Fruit fly (Drosophila melanogaster): ENCODE data around the gene Ref2.
A peak's percentile ranks its signal among the peaks of the same experiment; 100 is the strongest.

The Ref2 gene

dm6 chr2L:12641534-12641933 lies 4.6 kb downstream of the Ref2 start (continued):
- no peak for TF ChIP-seq btn (GFP tag; optimal IDR thresholded peaks at IDR 0.05)
- TF ChIP-seq lilli (GFP tag; optimal IDR thresholded peaks at IDR 0.05), result no peak
- 0 out of 2 replicates have a peak, but pooled peaks have one; percentile 33 for TF ChIP-seq Xrp1 (GFP tag; IDR thresholded peaks at IDR 0.05)
- TF ChIP-seq Dfd (GFP tag; optimal IDR thresholded peaks at IDR 0.05), result no peak
- peak; percentile 67 for TF ChIP-seq sens (GFP tag)
- TF ChIP-seq CG9876 (GFP tag; optimal IDR thresholded peaks at IDR 0.05), result no peak
- no peak for TF ChIP-seq CG13123 (GFP tag; optimal IDR thresholded peaks at IDR 0.05)
- no peak for TF ChIP-seq NC2α (GFP tag; optimal IDR thresholded peaks at IDR 0.05)
- TF ChIP-seq gem (tag; optimal IDR thresholded peaks at IDR 0.05), result peak; percentile 11
- TF ChIP-seq CG6175 (GFP tag; IDR thresholded peaks at IDR 0.05), result no peak
- TF ChIP-seq CG3407 (GFP tag; optimal IDR thresholded peaks at IDR 0.05), result peak; percentile 33
- TF ChIP-seq CG4328 (GFP tag; optimal IDR thresholded peaks at IDR 0.05), result peak; percentile 8
- TF ChIP-seq Hr39 (optimal IDR thresholded peaks at IDR 0.05), result no peak
- TF ChIP-seq Drgx (GFP tag; IDR thresholded peaks at IDR 0.05), result no peak
- TF ChIP-seq CG2129 (GFP tag; IDR thresholded peaks at IDR 0.05; ENCODE audit: partially characterized antibody), result no peak
- no peak for TF ChIP-seq CG3065 (GFP tag; optimal IDR thresholded peaks at IDR 0.05)
- no peak for TF ChIP-seq B-H2 (GFP tag; optimal IDR thresholded peaks at IDR 0.05)
- no peak for TF ChIP-seq CG5180 (GFP tag; optimal IDR thresholded peaks at IDR 0.05)
- no peak for TF ChIP-seq seq (GFP tag; IDR thresholded peaks at IDR 0.05)
- TF ChIP-seq CG7271 (tag; optimal IDR thresholded peaks at IDR 0.05), result no peak
- TF ChIP-seq CG18262 (tag; optimal IDR thresholded peaks at IDR 0.05), result peak; percentile 15
- peak; percentile 65 for TF ChIP-seq CG7745 (tag; optimal IDR thresholded peaks at IDR 0.05)
- TF ChIP-seq CG14710 (tag; optimal IDR thresholded peaks at IDR 0.05), result peak; percentile 23
- TF ChIP-seq CG12769 (tag; optimal IDR thresholded peaks at IDR 0.05), result peak; percentile 8
- peak; percentile 79 for TF ChIP-seq mirr (GFP tag; optimal IDR thresholded peaks at IDR 0.05)
- peak; percentile 29 for TF ChIP-seq sd (tag; optimal IDR thresholded peaks at IDR 0.05)
- TF ChIP-seq NK7.1 (GFP tag; optimal IDR thresholded peaks at IDR 0.05), result no peak
- no peak for TF ChIP-seq hkb (optimal IDR thresholded peaks at IDR 0.05)
- TF ChIP-seq hkb (GFP tag; IDR thresholded peaks at IDR 0.05), result no peak
- no peak for TF ChIP-seq chinmo (GFP tag; IDR thresholded peaks at IDR 0.05; ENCODE audit: partially characterized antibody)
- no peak for TF ChIP-seq Doc3 (GFP tag; IDR thresholded peaks at IDR 0.05; ENCODE audit: partially characterized antibody)
- no peak for TF ChIP-seq cwo (GFP tag; optimal IDR thresholded peaks at IDR 0.05)
- TF ChIP-seq Adf1 (GFP tag; IDR thresholded peaks at IDR 0.05), result no peak
- TF ChIP-seq Bgb (GFP tag; IDR thresholded peaks at IDR 0.05; ENCODE audit: partially characterized antibody), result no peak
- no peak for TF ChIP-seq CkIIα-i1 (GFP tag; IDR thresholded peaks at IDR 0.05)
- no peak for TF ChIP-seq CG12659 (GFP tag; optimal IDR thresholded peaks at IDR 0.05)
- no peak for TF ChIP-seq CG2889 (GFP tag; IDR thresholded peaks at IDR 0.05)

dm6 chr2L:12633125-12633524 lies 13.0 kb downstream of the Ref2 start:
- 0 out of 2 replicates have a peak, but pooled peaks have one; percentile 6 for TF ChIP-seq CG43689 (GFP tag; IDR thresholded peaks at IDR 0.05)
- no peak for TF ChIP-seq shn (GFP tag; optimal IDR thresholded peaks at IDR 0.05)
- TF ChIP-seq D (optimal IDR thresholded peaks at IDR 0.05), result peak; percentile 85
- TF ChIP-seq D (GFP tag; optimal IDR thresholded peaks at IDR 0.05), result no peak
- TF ChIP-seq hkb (optimal IDR thresholded peaks at IDR 0.05), result no peak
- TF ChIP-seq hkb (GFP tag; IDR thresholded peaks at IDR 0.05), result no peak
- peak; percentile 61 for TF ChIP-seq grn (GFP tag; optimal IDR thresholded peaks at IDR 0.05)
- TF ChIP-seq Usf (GFP tag; optimal IDR thresholded peaks at IDR 0.05), result no peak
- no peak for TF ChIP-seq jigr1 (GFP tag; IDR thresholded peaks at IDR 0.05)

Measured in whole organism, embryonic.